Fruit fly (Drosophila melanogaster): ENCODE data around the gene CG14445.

Gene CG14445

DNA sequence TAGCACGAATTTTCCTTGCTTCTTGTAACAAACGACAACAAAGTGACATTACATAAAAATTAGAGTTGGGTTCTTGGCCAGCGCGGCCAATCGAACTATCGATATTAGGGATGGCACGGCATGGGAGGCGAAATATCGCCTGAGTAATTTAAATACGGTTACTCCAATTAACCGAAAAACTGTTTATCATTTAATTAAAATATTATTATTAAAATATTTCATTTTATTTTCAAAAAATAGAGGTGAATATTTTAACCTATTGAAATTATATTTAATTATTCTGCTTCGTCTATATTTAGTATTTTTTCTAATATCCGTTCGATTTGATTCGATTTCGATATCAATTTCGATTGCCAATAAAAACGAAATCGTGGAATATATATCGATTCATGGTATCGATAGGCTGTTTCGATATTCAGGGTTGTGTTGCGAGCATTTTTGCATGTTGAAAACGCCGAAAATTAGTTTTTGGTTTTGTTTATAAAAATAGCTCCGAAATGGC, 18.4 kb downstream of the CG14445 start, which contains the start of the genes Rbcn-3A and Spx (continued):
- no peak for TF ChIP-seq dati (GFP tag; IDR thresholded peaks at IDR 0.05)
- TF ChIP-seq CG33557 (GFP tag; optimal IDR thresholded peaks at IDR 0.05) = peak; percentile 24
- TF ChIP-seq CG11456 (GFP tag; IDR thresholded peaks at IDR 0.05) = 0 out of 3 replicates have a peak, but pooled peaks have one; percentile 48
- no peak for TF ChIP-seq CG8944 (GFP tag; optimal IDR thresholded peaks at IDR 0.05)
- peak; percentile 35 for TF ChIP-seq CG18599 (GFP tag; optimal IDR thresholded peaks at IDR 0.05)
- peak; percentile 80 for TF ChIP-seq Bgb (GFP tag; IDR thresholded peaks at IDR 0.05; ENCODE audit: partially characterized antibody)
- TF ChIP-seq her (GFP tag; optimal IDR thresholded peaks at IDR 0.05) = no peak
- peak; percentile 53 for TF ChIP-seq CG2120 (GFP tag; optimal IDR thresholded peaks at IDR 0.05)
- peak; percentile 68 for TF ChIP-seq nmo (GFP tag; optimal IDR thresholded peaks at IDR 0.05)
- peak; percentile 45 for TF ChIP-seq Hr3 (GFP tag; optimal IDR thresholded peaks at IDR 0.05)
- peak; percentile 43 for TF ChIP-seq CG9797 (GFP tag; optimal IDR thresholded peaks at IDR 0.05)
- no peak for TF ChIP-seq abd-A (tag; optimal IDR thresholded peaks at IDR 0.05)
- TF ChIP-seq CG15601 (tag; optimal IDR thresholded peaks at IDR 0.05) = peak; percentile 29
- TF ChIP-seq usp (GFP tag; optimal IDR thresholded peaks at IDR 0.05) = no peak
- TF ChIP-seq CG4617 (GFP tag; optimal IDR thresholded peaks at IDR 0.05; ENCODE audit: borderline replicate concordance) = no peak
- TF ChIP-seq trh (GFP tag; optimal IDR thresholded peaks at IDR 0.05) = no peak
- TF ChIP-seq Sox100B (GFP tag; optimal IDR thresholded peaks at IDR 0.05) = peak; percentile 5
- peak; percentile 93 for TF ChIP-seq knrl (GFP tag; IDR thresholded peaks at IDR 0.05; ENCODE audit: partially characterized antibody)
- TF ChIP-seq CG9817 (tag; optimal IDR thresholded peaks at IDR 0.05) = peak; percentile 8
- no peak for TF ChIP-seq CkIIα-i1 (GFP tag; IDR thresholded peaks at IDR 0.05)

DNA sequence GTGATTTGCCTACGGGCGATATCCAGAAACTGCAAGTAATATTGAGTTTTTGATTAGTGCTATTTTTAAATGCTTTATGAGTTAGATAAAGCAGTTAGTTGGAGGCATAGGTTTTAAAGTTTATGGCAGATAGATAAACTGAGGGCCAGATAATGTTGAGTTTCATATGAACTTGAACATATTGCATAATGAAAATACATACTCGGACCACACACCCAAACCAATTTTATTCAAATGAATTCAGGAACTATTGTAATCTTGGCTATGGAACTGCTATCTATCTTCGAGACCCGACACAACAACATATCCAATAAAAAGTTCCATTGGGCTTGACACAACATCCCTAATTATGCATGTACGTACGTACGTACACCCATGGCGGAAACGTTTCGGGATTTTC, 22.6 kb downstream of the CG14445 start:
- no peak for TF ChIP-seq CG31388 (GFP tag; optimal IDR thresholded peaks at IDR 0.05)
- peak; percentile 3 for TF ChIP-seq sug (tag; optimal IDR thresholded peaks at IDR 0.05)
- TF ChIP-seq Meics (GFP tag; optimal IDR thresholded peaks at IDR 0.05) = no peak
- TF ChIP-seq Pdp1 (GFP tag; optimal IDR thresholded peaks at IDR 0.05) = peak in 1 of 2 experiments; percentile 73
- TF ChIP-seq croc (GFP tag; conservative IDR thresholded peaks at IDR 0.05) = no peak
- no peak for TF ChIP-seq CG3838 (GFP tag; optimal IDR thresholded peaks at IDR 0.05)
- TF ChIP-seq mirr (GFP tag; optimal IDR thresholded peaks at IDR 0.05) = peak; percentile 66
- TF ChIP-seq exex (tag; optimal IDR thresholded peaks at IDR 0.05) = peak; percentile 37
- no peak for TF ChIP-seq CG7928 (GFP tag; optimal IDR thresholded peaks at IDR 0.05)
- TF ChIP-seq Xbp1 (GFP tag; optimal IDR thresholded peaks at IDR 0.05) = no peak

DNA sequence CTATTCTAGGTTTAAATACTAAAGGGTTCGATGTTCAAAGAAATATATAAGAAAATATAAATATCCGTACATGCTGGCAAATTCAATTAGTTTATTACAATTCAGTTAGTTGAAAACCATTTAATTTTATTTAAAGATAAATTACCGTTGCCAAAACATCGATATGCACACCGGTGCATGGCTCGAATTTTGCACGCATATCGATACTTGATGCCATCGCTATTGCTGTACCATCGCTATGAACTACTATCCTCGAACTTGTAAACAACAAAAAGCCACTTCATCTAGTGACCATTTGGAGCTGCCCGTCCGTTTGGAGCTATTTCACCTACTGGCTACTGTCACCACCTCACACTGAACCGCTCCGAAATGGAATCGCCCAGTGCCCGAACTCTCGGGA, 23.8 kb downstream of the CG14445 start, which contains the start of gene Josd:
Josd (plus strand) TSS at position 270 of the 400 bp plus-strand sequence.
- TF ChIP-seq CG1603 (tag; optimal IDR thresholded peaks at IDR 0.05) = peak; percentile 36
- TF ChIP-seq MESR4 (GFP tag; optimal IDR thresholded peaks at IDR 0.05) = peak; percentile 24
- TF ChIP-seq CG42726 (GFP tag; IDR thresholded peaks at IDR 0.05; ENCODE audit: partially characterized antibody) = peak; percentile 68; the same call in 1 of the 2 replicates
- no peak for TF ChIP-seq CG3726 (GFP tag; IDR thresholded peaks at IDR 0.05)
- no peak for TF ChIP-seq CG7372 (GFP tag; IDR thresholded peaks at IDR 0.05)
- TF ChIP-seq ERR (GFP tag; optimal IDR thresholded peaks at IDR 0.05) = no peak
- TF ChIP-seq CG2889 (GFP tag; IDR thresholded peaks at IDR 0.05) = no peak
- no peak for TF ChIP-seq HLHmδ (GFP tag; optimal IDR thresholded peaks at IDR 0.05)
- no peak for TF ChIP-seq Dfd (GFP tag; optimal IDR thresholded peaks at IDR 0.05)
- TF ChIP-seq ind (GFP tag; optimal IDR thresholded peaks at IDR 0.05) = no peak
- TF ChIP-seq CG17802 (tag; optimal IDR thresholded peaks at IDR 0.05) = no peak
- TF ChIP-seq CG2120 (GFP tag; optimal IDR thresholded peaks at IDR 0.05) = no peak
- no peak for TF ChIP-seq Hr3 (GFP tag; optimal IDR thresholded peaks at IDR 0.05)
- TF ChIP-seq NFAT (GFP tag; IDR thresholded peaks at IDR 0.05) = no peak
- no peak for TF ChIP-seq kni (GFP tag; optimal IDR thresholded peaks at IDR 0.05)
- no peak for TF ChIP-seq Lim3 (GFP tag; IDR thresholded peaks at IDR 0.05)
- TF ChIP-seq CG12659 (GFP tag; optimal IDR thresholded peaks at IDR 0.05) = peak; percentile 33
- TF ChIP-seq Opbp (GFP tag; IDR thresholded peaks at IDR 0.05; ENCODE audit: partially characterized antibody) = peak; percentile 85
- peak; percentile 80 for TF ChIP-seq Med (GFP tag)
- TF ChIP-seq danr (GFP tag; IDR thresholded peaks at IDR 0.05) = no peak
- 0 out of 3 replicates have a peak, but pooled peaks have one; percentile 11 for TF ChIP-seq CG34422 (GFP tag; IDR thresholded peaks at IDR 0.05)

Data from whole organism, embryonic.